Worm (Caenorhabditis elegans) whole organism, L4/young adult: ENCODE measurements around the gene T25D10.4.

ENCODE experiments used
- W03F9.2 ChIP-seq: fragments of 150-350 bp; optimal IDR thresholded peaks from 2 replicates; lab custom pipeline; 2014; ENCODE audit warnings: missing biosample characterization, missing genetic modification characterization
- dao-5 ChIP-seq: sonication (generic microtip); optimal IDR thresholded peaks from 2 replicates; lab custom pipeline; 2016; ENCODE audit warnings: missing genotype, missing genetic modification characterization, moderate library complexity, missing compliant biosample characterization
- him-1 ChIP-seq: sonication (generic microtip); optimal IDR thresholded peaks from 2 replicates; lab custom pipeline; 2016; ENCODE audit warnings: missing genotype, missing genetic modification reagents, missing genetic modification characterization, missing compliant biosample characterization

The T25D10.4 gene

ce11 chrII:6411660-6412451 lies 1.8 kb upstream of the T25D10.4 start:
- TF ChIP-seq him-1 (tag; lab: Kevin White, UChicago) (no peak), W03F9.2 (no peak), dao-5 (tag; lab: Kevin White, UChicago) (no peak)

ce11 chrII:6409098-6409497 lies 983 bp downstream of the T25D10.4 start:
- TF ChIP-seq W03F9.2 (no peak), dao-5 (tag; lab: Kevin White, UChicago) (no peak), him-1 (tag; lab: Kevin White, UChicago) (no peak)

DNA sequence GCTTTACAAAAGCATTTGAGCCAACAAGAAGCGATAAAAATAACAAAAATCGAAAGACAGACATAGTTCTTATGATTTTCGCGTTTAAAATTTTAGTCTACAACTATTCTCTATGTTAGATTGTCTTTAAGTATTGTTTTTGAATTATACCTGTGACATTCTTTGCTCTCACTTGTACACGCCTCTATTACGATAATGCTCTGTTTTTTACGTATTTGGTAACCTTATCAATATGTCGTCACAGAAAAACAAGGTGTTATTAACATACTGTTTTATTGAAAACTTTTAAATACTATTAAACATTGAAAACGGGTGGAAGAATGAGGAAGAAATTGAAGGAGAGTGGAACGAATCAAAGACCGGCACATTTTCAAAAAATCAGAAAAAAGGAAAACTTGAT lies 2.8 kb downstream of the T25D10.4 start, which contains the start of gene spp-11:
spp-11 (minus strand) TSS at position 101 of the 400 bp plus-strand sequence.
- TF ChIP-seq W03F9.2, result no peak

DNA sequence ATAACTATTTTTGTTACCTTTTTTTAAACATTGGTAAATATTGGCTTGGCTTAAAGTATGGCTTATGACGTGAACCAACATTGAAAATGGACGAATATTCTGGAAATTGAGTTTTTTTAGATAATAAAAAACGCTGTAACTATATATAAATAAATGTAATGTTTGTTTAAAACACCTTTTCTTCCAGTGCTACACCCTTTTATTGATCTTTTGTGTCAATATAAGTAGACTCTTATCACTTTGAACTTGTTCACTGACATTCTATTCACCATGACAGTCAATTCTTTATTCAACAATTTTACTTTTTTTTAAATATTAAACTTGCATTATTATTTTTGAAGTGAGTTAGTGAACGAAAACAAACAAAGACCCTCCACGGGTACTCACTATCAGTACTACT lies 6.8 kb downstream of the T25D10.4 start, which contains the start of gene T25D10.1:
T25D10.1 (plus strand) TSS at position 169 of the 400 bp plus-strand sequence.
- TF ChIP-seq W03F9.2, result no peak
- TF ChIP-seq him-1 (tag; lab: Kevin White, UChicago), result no peak
- no peak for TF ChIP-seq dao-5 (tag; lab: Kevin White, UChicago)

DNA sequence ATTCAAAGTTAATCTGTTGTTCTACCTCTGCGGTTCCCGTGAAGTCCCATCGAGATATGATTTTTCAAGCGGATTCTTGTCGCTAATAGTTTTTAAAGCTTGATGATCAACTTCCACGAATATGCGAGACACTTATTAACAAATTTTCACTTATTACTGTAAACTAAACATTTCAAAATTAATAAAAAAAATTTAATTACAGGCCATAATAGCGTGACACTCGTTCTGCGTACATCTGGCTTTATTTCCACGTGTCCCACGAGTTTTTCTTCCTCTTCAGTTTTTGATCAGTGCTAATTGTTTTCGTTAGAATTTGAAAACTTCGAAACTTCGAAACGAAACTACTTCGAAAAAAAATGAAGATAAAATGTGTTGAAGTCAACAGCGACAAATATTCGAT lies 8.4 kb downstream of the T25D10.4 start, which contains the start of gene btb-2:
btb-2 (plus strand) TSS at position 301 of the 400 bp plus-strand sequence.
- TF ChIP-seq W03F9.2 (no peak), dao-5 (tag; lab: Kevin White, UChicago) (no peak), him-1 (tag; lab: Kevin White, UChicago) (no peak)

- TF ChIP-seq W03F9.2 (no peak), him-1 (tag; lab: Kevin White, UChicago) (no peak), dao-5 (tag; lab: Kevin White, UChicago) (no peak)
These were observed 11.7 kb downstream of the T25D10.4 start, which contains the start of gene zig-10 for ce11 chrII:6398406-6398805. Gene zig-10, plus strand, starts transcription at chrII:6398706.

- no peak for TF ChIP-seq W03F9.2
- no peak for TF ChIP-seq dao-5 (tag; lab: Kevin White, UChicago)
- no peak for TF ChIP-seq him-1 (tag; lab: Kevin White, UChicago)
These were observed 16.0 kb downstream of the T25D10.4 start for ce11 chrII:6394037-6394436.

DNA sequence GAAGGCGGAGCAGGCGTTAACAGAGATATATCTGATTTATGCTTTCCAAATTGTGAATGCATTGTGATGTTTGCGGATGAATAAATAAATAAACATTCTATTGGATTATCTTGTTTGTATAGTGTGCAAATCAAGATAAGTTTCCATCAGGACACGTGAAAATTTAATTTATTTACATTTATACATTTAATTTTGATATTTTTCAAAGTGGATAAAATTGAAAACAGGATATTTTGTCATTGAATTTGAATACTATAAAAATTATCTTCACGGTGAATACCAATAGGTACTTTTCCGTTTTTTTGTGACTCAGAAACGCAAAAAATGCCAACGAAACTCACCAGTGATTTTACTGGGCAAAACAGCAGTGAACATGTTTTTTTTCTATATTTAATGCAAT lies 18.9 kb downstream of the T25D10.4 start, which contains the start of gene F58F12.3:
F58F12.3 (minus strand) TSS at position 101 of the 400 bp plus-strand sequence.
- TF ChIP-seq dao-5 (tag; lab: Kevin White, UChicago), result no peak
- TF ChIP-seq him-1 (tag; lab: Kevin White, UChicago), result no peak
- no peak for TF ChIP-seq W03F9.2

- TF ChIP-seq him-1 (tag; lab: Kevin White, UChicago) (no peak), dao-5 (tag; lab: Kevin White, UChicago) (no peak), W03F9.2 (no peak)
These were observed 22.1 kb downstream of the T25D10.4 start, which contains the start of gene F58F12.2 for ce11 chrII:6387937-6388336. Gene F58F12.2, minus strand, starts transcription at chrII:6388037.

DNA sequence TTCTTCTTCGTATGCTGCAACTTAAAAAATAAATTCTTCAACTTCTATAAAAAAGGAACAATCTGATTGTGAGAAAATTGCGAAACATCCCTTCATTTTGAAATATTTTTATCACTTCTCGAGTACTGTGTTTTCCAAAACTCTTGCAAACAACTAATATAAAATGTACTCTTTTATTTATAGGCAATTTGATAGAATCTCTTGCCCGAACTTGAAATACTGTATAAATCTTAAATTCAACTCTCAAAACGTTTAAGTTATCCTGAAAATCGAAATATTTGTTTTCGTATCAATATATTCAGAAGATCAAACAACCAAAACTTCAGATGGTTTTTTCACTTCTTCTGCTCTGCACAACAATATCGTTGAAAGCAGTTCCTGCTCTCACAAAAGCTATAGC lies 23.6 kb downstream of the T25D10.4 start, which contains the start of gene F58F12.4:
F58F12.4 (plus strand) TSS at position 301 of the 400 bp plus-strand sequence.
- TF ChIP-seq dao-5 (tag; lab: Kevin White, UChicago) (no peak), him-1 (tag; lab: Kevin White, UChicago) (no peak), W03F9.2 (no peak)

ce11 chrII:6383183-6383695 lies 26.8 kb downstream of the T25D10.4 start, which contains the start of gene F58F12.1:
Gene F58F12.1, plus strand, starts transcription at chrII:6383645.
- TF ChIP-seq dao-5 (tag; lab: Kevin White, UChicago) (no peak), him-1 (tag; lab: Kevin White, UChicago) (peak; percentile 30), W03F9.2 (peak; percentile 83)

ce11 chrII:6380866-6381265 lies 29.2 kb downstream of the T25D10.4 start, which contains the start of gene F58F12.12:
Gene F58F12.12, plus strand, starts transcription at chrII:6381166.
- TF ChIP-seq dao-5 (tag; lab: Kevin White, UChicago), result no peak

- no peak for TF ChIP-seq him-1 (tag; lab: Kevin White, UChicago)
- TF ChIP-seq W03F9.2, result no peak
- TF ChIP-seq dao-5 (tag; lab: Kevin White, UChicago), result no peak
These were observed 31.0 kb downstream of the T25D10.4 start for ce11 chrII:6379038-6379563.
